Worm (Caenorhabditis elegans) whole organism, late embryonic: Measurements from ENCODE around the gene dhhc-6.

Source experiments
- C38D4.7 ChIP-seq: fragments of 200-800 bp; sonication (Bioruptor generic); optimal IDR thresholded peaks from 2 replicates; lab custom pipeline; 2018; ENCODE audit warnings: mild to moderate bottlenecking, missing genetic modification characterization, moderate library complexity, missing compliant biosample characterization
- nfya-1 ChIP-seq: sonication (generic microtip); optimal IDR thresholded peaks from 2 replicates; lab custom pipeline; 2017; ENCODE audit warnings: missing genetic modification characterization, mild to moderate bottlenecking, missing compliant biosample characterization, antibody characterized with exemption, moderate library complexity
- rnt-1 ChIP-seq: sonication (generic microtip); optimal IDR thresholded peaks from 2 replicates; lab custom pipeline; 2016; ENCODE audit warnings: missing genetic modification characterization, missing compliant biosample characterization
- ztf-16 ChIP-seq: sonication (generic microtip); optimal IDR thresholded peaks from 2 replicates; lab custom pipeline; 2017; ENCODE audit warnings: missing genetic modification characterization, missing compliant biosample characterization

DNA sequence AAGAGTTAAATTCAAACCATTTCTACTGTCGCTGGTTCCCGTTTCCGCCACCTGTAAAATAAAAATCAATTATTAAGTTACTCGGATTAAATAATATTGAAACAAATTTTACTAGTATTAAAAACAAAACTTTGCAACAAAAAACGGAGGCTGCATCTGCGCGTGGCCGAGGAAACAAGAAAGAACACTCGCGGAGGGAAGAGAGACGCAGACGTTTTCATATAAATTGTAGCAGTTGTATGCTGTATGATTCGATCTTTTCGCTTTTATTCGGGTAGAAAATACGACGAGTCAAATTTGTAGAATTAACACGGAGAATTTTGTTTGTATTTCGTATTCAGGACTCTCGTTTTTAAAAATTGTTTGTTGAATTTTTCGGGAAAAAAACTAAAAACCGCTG is 20.9 kb downstream of the dhhc-6 start, which contains the start of gene B0001.3:
- TF ChIP-seq nfya-1 (tag; lab: Kevin White, UChicago) (no peak), C38D4.7 (GFP tag; lab: Kevin White, UChicago) (no peak), ztf-16 (no peak), rnt-1 (tag; lab: Kevin White, UChicago) (no peak)
